Worm (Caenorhabditis elegans) whole organism, L4 larva: Measurements from ENCODE around the gene F11C1.7.

Experiments
- F26F4.8 ChIP-seq: fragments of 200-800 bp; sonication (Bioruptor generic); conservative IDR thresholded peaks from 2 replicates; pipeline ENCODE4 v1.3.6; 2022; ENCODE audit warnings: missing genetic modification characterization, missing compliant biosample characterization
- F49E8.2 ChIP-seq: sonication (generic microtip); optimal IDR thresholded peaks from 2 replicates; lab custom pipeline; 2016; ENCODE audit warnings: missing compliant biosample characterization, mild to moderate bottlenecking, missing genetic modification characterization, borderline replicate concordance
- R02D3.7 ChIP-seq: fragments of 150-350 bp; sonication (generic microtip); optimal IDR thresholded peaks from 3 replicates; lab custom pipeline; 2014; ENCODE audit warnings: missing biosample characterization, missing genetic modification characterization
- T26A8.4 ChIP-seq: fragments of 200-800 bp; sonication (Bioruptor generic); IDR thresholded peaks from 2 replicates; pipeline ENCODE4 v1.3.6; 2022; ENCODE audit warnings: missing genetic modification characterization, missing compliant biosample characterization
- Y5F2A.4 ChIP-seq: fragments of 200-800 bp; sonication (Bioruptor generic); optimal IDR thresholded peaks from 2 replicates; lab custom pipeline; 2018; ENCODE audit warnings: mild to moderate bottlenecking, missing genetic modification characterization, missing compliant biosample characterization
- Y75B8A.6 ChIP-seq: fragments of 200-800 bp; sonication (Bioruptor generic); IDR thresholded peaks from 2 replicates; pipeline ENCODE4 v1.3.6; 2022; ENCODE audit warnings: missing genetic modification reagents, missing genetic modification characterization, missing compliant biosample characterization
- aha-1 ChIP-seq: fragments of 150-350 bp; peaks from one replicate; lab custom pipeline; 2014; ENCODE audit warnings: missing biosample characterization, missing genetic modification characterization
- arid-1 ChIP-seq: fragments of 200-800 bp; sonication (Bioruptor generic); conservative IDR thresholded peaks from 2 replicates; pipeline ENCODE4 v1.3.6; 2022; ENCODE audit warnings: missing genetic modification reagents, missing genetic modification characterization, missing compliant biosample characterization
- ceh-20 ChIP-seq: fragments of 200-800 bp; sonication (Bioruptor generic); IDR thresholded peaks from 2 replicates; pipeline ENCODE4 v1.3.6; 2022; ENCODE audit warnings: missing genetic modification reagents, missing genetic modification characterization, missing compliant biosample characterization
- ceh-28 ChIP-seq: fragments of 150-350 bp; optimal IDR thresholded peaks from 2 replicates; lab custom pipeline; 2014; ENCODE audit warnings: missing biosample characterization, missing genetic modification reagents, missing genetic modification characterization
- ceh-32 ChIP-seq: sonication (generic microtip); optimal IDR thresholded peaks from 2 replicates; lab custom pipeline; 2016; ENCODE audit warnings: mild to moderate bottlenecking, missing genetic modification characterization, missing compliant biosample characterization; ENCODE audit not compliant: poor library complexity
- ctbp-1 ChIP-seq: fragments of 200-800 bp; sonication (Bioruptor generic); IDR thresholded peaks from 2 replicates; pipeline ENCODE4 v1.3.6; 2022; ENCODE audit warnings: missing genetic modification reagents, missing genetic modification characterization, missing compliant biosample characterization
- daf-8 ChIP-seq: fragments of 200-800 bp; sonication (Bioruptor generic); IDR thresholded peaks from 2 replicates; pipeline ENCODE4 v1.3.6; 2022; ENCODE audit warnings: missing genetic modification characterization, missing compliant biosample characterization
- dmd-6 ChIP-seq: fragments of 200-800 bp; sonication (Bioruptor generic); IDR thresholded peaks from 2 replicates; pipeline ENCODE4 v1.3.6; 2022; ENCODE audit warnings: missing genetic modification reagents, missing genetic modification characterization, missing compliant biosample characterization
- dmd-8 ChIP-seq: fragments of 200-800 bp; sonication (Bioruptor generic); IDR thresholded peaks from 2 replicates; pipeline ENCODE4 v1.3.6; 2022; ENCODE audit warnings: missing genetic modification characterization, missing compliant biosample characterization
- egl-43 ChIP-seq: fragments of 200-800 bp; sonication (Bioruptor generic); IDR thresholded peaks from 2 replicates; pipeline ENCODE4 v1.3.6; 2022; ENCODE audit warnings: missing genetic modification reagents, missing genetic modification characterization, missing compliant biosample characterization
- gei-8 ChIP-seq: fragments of 200-800 bp; sonication (Bioruptor generic); optimal IDR thresholded peaks from 2 replicates; lab custom pipeline; 2018; ENCODE audit warnings: mild to moderate bottlenecking, missing genetic modification characterization, missing compliant biosample characterization
- hif-1 ChIP-seq, 2 experiments: sonication (generic microtip); optimal IDR thresholded peaks; 2 replicates each; lab custom pipeline; 2016 to 2017; ENCODE audit warnings: missing compliant biosample characterization in 2 of 2, missing genetic modification characterization in 2 of 2, missing genetic modification reagents in 2 of 2, missing genotype in 2 of 2, mild to moderate bottlenecking in 1 of 2
- hlh-30 ChIP-seq: sonication (generic microtip); optimal IDR thresholded peaks from 2 replicates; lab custom pipeline; 2017; ENCODE audit warnings: antibody characterized with exemption, mild to moderate bottlenecking, missing genetic modification characterization, missing compliant biosample characterization; ENCODE audit not compliant: insufficient read depth
- jun-1 ChIP-seq: fragments of 150-350 bp; optimal IDR thresholded peaks from 2 replicates; lab custom pipeline; 2014; ENCODE audit warnings: missing biosample characterization, missing genetic modification reagents, missing genetic modification characterization
- lin-1 ChIP-seq: fragments of 200-800 bp; sonication (Bioruptor generic); IDR thresholded peaks from 2 replicates; pipeline ENCODE4 v1.3.6; 2022; ENCODE audit warnings: missing genetic modification reagents, missing genetic modification characterization, missing compliant biosample characterization
- lin-29 ChIP-seq: fragments of 200-800 bp; sonication (Bioruptor generic); IDR thresholded peaks from 2 replicates; pipeline ENCODE4 v1.3.6; 2022; ENCODE audit warnings: missing genetic modification reagents, missing genetic modification characterization, missing compliant biosample characterization
- lin-38 ChIP-seq: fragments of 200-800 bp; sonication (Bioruptor generic); IDR thresholded peaks from 2 replicates; pipeline ENCODE4 v1.3.6; 2022; ENCODE audit warnings: missing genetic modification reagents, missing genetic modification characterization, missing compliant biosample characterization
- madf-5 ChIP-seq, 2 experiments: fragments of 200-800 bp; sonication (Bioruptor generic); IDR thresholded peaks; 2 replicates each; pipeline ENCODE4 v1.3.6; 2022; ENCODE audit warnings: missing compliant biosample characterization in 2 of 2, missing genetic modification characterization in 2 of 2
- madf-9 ChIP-seq: fragments of 200-800 bp; sonication (Bioruptor generic); conservative IDR thresholded peaks from 2 replicates; pipeline ENCODE4 v1.3.6; 2022; ENCODE audit warnings: missing genetic modification reagents, missing genetic modification characterization, missing compliant biosample characterization
- mdl-1 ChIP-seq, 2 experiments: fragments of 150-350 bp in 1 of 2; sonication (generic microtip) in 1 of 2; optimal IDR thresholded peaks; 2 replicates each; lab custom pipeline; 2014 to 2017; ENCODE audit warnings: missing biosample characterization in 2 of 2, missing genetic modification characterization in 2 of 2
- mdt-29 ChIP-seq: fragments of 200-800 bp; sonication (Bioruptor generic); IDR thresholded peaks from 2 replicates; pipeline ENCODE4 v1.3.6; 2022; ENCODE audit warnings: missing genetic modification reagents, missing genetic modification characterization, missing compliant biosample characterization
- nhr-102 ChIP-seq: sonication (generic microtip); optimal IDR thresholded peaks from 2 replicates; lab custom pipeline; 2016; ENCODE audit warnings: mild to moderate bottlenecking, missing genetic modification characterization, moderate library complexity, missing compliant biosample characterization
- nhr-25 ChIP-seq: sonication (generic microtip); optimal IDR thresholded peaks from 2 replicates; lab custom pipeline; 2017; ENCODE audit warnings: missing genetic modification characterization, mild to moderate bottlenecking, missing compliant biosample characterization, antibody characterized with exemption, moderate library complexity, borderline replicate concordance; ENCODE audit not compliant: insufficient read depth
- nhr-48 ChIP-seq: sonication (generic microtip); optimal IDR thresholded peaks from 2 replicates; lab custom pipeline; 2016; ENCODE audit warnings: mild to moderate bottlenecking, missing genetic modification characterization, missing compliant biosample characterization
- nhr-76 ChIP-seq: fragments of 150-350 bp; optimal IDR thresholded peaks from 2 replicates; lab custom pipeline; 2014; ENCODE audit warnings: missing biosample characterization, missing genetic modification characterization
- pha-4 ChIP-seq, 2 experiments: fragments of 150-350 bp in 1 of 2; fragments of 200-800 bp in 1 of 2; sonication (Bioruptor generic) in 1 of 2; IDR thresholded peaks in 1 of 2; optimal IDR thresholded peaks in 1 of 2; 2 replicates each; pipeline versions ENCODE4 v1.3.6 to Lab custom; 2014 to 2022; ENCODE audit warnings: missing genetic modification characterization in 2 of 2, missing genetic modification reagents in 2 of 2, missing biosample characterization in 1 of 2, missing compliant biosample characterization in 1 of 2
- rbr-2 ChIP-seq: sonication (generic microtip); optimal IDR thresholded peaks from 2 replicates; lab custom pipeline; 2016; ENCODE audit warnings: missing genotype, missing genetic modification characterization, missing compliant biosample characterization
- set-16 ChIP-seq: fragments of 200-800 bp; sonication (Bioruptor generic); IDR thresholded peaks from 2 replicates; pipeline ENCODE4 v1.3.6; 2022; ENCODE audit warnings: missing genetic modification reagents, missing genetic modification characterization, missing compliant biosample characterization
- snpc-1.2 ChIP-seq: fragments of 200-800 bp; sonication (Bioruptor generic); IDR thresholded peaks from 2 replicates; pipeline ENCODE4 v1.3.6; 2022; ENCODE audit warnings: missing genetic modification reagents, missing genetic modification characterization, missing compliant biosample characterization
- spr-1 ChIP-seq: sonication (generic microtip); optimal IDR thresholded peaks from 2 replicates; lab custom pipeline; 2016; ENCODE audit warnings: mild to moderate bottlenecking, missing genetic modification characterization, missing compliant biosample characterization
- spr-3 ChIP-seq: fragments of 200-800 bp; sonication (Bioruptor generic); optimal IDR thresholded peaks from 2 replicates; lab custom pipeline; 2018; ENCODE audit warnings: mild to moderate bottlenecking, missing genetic modification characterization, missing compliant biosample characterization
- unc-39 ChIP-seq: sonication (generic microtip); optimal IDR thresholded peaks from 2 replicates; lab custom pipeline; 2017; ENCODE audit warnings: missing biosample characterization, missing genetic modification characterization
- zfp-3 ChIP-seq: fragments of 200-800 bp; sonication (Bioruptor generic); conservative IDR thresholded peaks from 2 replicates; pipeline ENCODE4 v1.3.6; 2022; ENCODE audit warnings: missing genetic modification reagents, missing genetic modification characterization, missing compliant biosample characterization

The F11C1.7 gene

DNA sequence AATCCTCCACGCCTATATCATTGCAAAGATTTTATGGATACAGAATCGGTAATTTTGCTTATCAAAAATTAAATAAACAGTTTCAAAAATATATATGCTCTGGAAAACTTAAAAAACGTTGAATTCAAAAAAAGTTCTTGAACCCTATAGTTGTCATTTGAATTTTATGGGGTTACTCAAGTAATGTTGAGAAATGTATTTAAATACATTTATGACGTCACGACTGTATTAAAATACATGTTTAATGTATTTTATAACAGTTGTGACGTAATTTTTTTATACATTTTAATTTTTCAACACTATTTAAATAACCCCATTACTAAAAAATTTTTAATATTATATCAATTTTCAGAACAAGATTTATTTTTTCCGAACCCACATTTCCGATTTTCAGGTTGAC, 7.0 kb downstream of the F11C1.7 start:
- TF ChIP-seq jun-1 (tag; lab: Kevin White, UChicago) (no peak), nhr-48 (tag; lab: Kevin White, UChicago) (no peak), dmd-6 (no peak), Y75B8A.6 (no peak), nhr-102 (tag; lab: Kevin White, UChicago) (no peak), F26F4.8 (GFP tag; lab: Robert Waterston, UW) (no peak), snpc-1.2 (no peak), hif-1 (tag; optimal IDR thresholded peaks at IDR 0.05; lab: Kevin White, UChicago) (no peak), mdt-29 (GFP tag; lab: Robert Waterston, UW) (no peak), zfp-3 (GFP tag; lab: Robert Waterston, UW) (no peak), egl-43 (GFP tag; lab: Robert Waterston, UW) (no peak), ceh-32 (tag; lab: Kevin White, UChicago) (no peak), madf-5 (GFP tag; IDR thresholded peaks at IDR 0.05; lab: Robert Waterston, UW) (no peak), T26A8.4 (GFP tag; lab: Robert Waterston, UW) (no peak), unc-39 (tag; lab: Kevin White, UChicago) (no peak), madf-9 (no peak), R02D3.7 (tag; lab: Kevin White, UChicago) (no peak)

DNA sequence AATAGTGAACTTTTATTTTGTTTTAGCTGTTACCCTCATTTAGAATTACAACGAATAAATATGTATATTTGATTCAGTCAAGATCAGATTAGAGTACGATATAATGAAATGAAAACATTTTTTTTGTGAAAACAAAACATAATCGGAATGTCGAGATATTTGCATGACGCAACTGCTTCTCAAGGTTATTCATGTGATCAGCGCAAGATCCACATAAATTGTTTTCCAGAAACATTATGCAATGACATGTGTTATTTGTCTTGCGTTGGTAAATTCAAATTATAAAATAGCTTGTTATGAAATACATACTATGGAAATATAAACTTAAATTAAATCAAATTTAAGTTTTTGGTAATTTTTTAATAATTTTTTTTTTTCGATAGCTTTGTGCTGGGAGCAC, 10.4 kb downstream of the F11C1.7 start:
- TF ChIP-seq spr-1 (tag; lab: Kevin White, UChicago): no peak
- peak; percentile 8 for TF ChIP-seq hlh-30
- TF ChIP-seq lin-38 (GFP tag; lab: Robert Waterston, UW): no peak
- peak; percentile 86 for TF ChIP-seq nhr-25
- no peak for TF ChIP-seq rbr-2 (tag; lab: Kevin White, UChicago)
- TF ChIP-seq arid-1 (GFP tag; lab: Robert Waterston, UW): no peak
- TF ChIP-seq spr-3 (GFP tag; lab: Kevin White, UChicago): no peak
- no peak for TF ChIP-seq F49E8.2
- TF ChIP-seq lin-1: no peak
- TF ChIP-seq nhr-76 (tag; lab: Kevin White, UChicago): no peak
- no peak for TF ChIP-seq F26F4.8 (GFP tag; lab: Robert Waterston, UW)
- TF ChIP-seq, all 104 proteins: peak for 2

DNA sequence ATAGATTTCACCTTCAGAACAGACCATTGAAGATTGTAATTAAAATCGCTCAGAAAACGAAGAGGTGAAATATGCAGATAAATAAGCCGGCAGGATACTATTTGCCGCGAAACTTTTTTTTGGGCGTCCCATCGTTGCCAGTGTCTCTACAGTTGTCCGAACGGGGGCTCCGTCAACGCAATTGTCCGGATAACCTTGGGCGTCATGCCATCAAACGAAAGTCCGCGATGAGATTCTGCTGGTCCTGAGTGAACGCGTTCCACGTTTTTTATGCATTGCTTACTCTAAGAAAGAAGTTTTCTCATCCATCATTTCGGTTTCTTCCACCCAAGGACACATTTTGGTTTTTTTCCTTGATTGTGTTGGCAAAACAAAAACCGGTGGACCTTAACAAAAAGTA, 11.7 kb downstream of the F11C1.7 start:
- TF ChIP-seq Y5F2A.4 (GFP tag; lab: Kevin White, UChicago): no peak
- TF ChIP-seq daf-8 (GFP tag; lab: Robert Waterston, UW): no peak
- TF ChIP-seq mdl-1 (tag; optimal IDR thresholded peaks at IDR 0.05; lab: Kevin White, UChicago): no peak
- no peak for TF ChIP-seq ctbp-1 (GFP tag; lab: Robert Waterston, UW)
- TF ChIP-seq lin-29 (GFP tag; lab: Robert Waterston, UW): no peak
- peak; percentile 56 for TF ChIP-seq aha-1 (tag; lab: Kevin White, UChicago)
- TF ChIP-seq dmd-8: no peak
- peak; percentile 97 for TF ChIP-seq nhr-25
- TF ChIP-seq ceh-20 (GFP tag; lab: Robert Waterston, UW): no peak
- TF ChIP-seq madf-5 (GFP tag; IDR thresholded peaks at IDR 0.05; lab: Robert Waterston, UW): no peak
- TF ChIP-seq pha-4 (GFP tag; IDR thresholded peaks at IDR 0.05; lab: Robert Waterston, UW): no peak
- TF ChIP-seq pha-4 (tag; optimal IDR thresholded peaks at IDR 0.05; lab: Kevin White, UChicago): no peak
- no peak for TF ChIP-seq set-16 (GFP tag; lab: Robert Waterston, UW)
- no peak for TF ChIP-seq gei-8 (GFP tag; lab: Kevin White, UChicago)
- no peak for TF ChIP-seq ceh-32 (tag; lab: Kevin White, UChicago)
- no peak for TF ChIP-seq snpc-1.2
- no peak for TF ChIP-seq ceh-28 (tag; lab: Kevin White, UChicago)
